Fruit fly (Drosophila melanogaster) whole organism, adult: ENCODE measurements around the gene Or85c.

Source experiments
- CG11617 ChIP-seq: fragments of 200-800 bp; sonication (Bioruptor generic); optimal IDR thresholded peaks from 2 replicates; lab custom pipeline; 2017; ENCODE audit warnings: mild to moderate bottlenecking, missing biosample characterization, missing genetic modification reagents, missing genetic modification characterization
- CG12768 ChIP-seq: fragments of 200-800 bp; sonication (Bioruptor generic); optimal IDR thresholded peaks from 2 replicates; lab custom pipeline; 2017; ENCODE audit warnings: missing biosample characterization, missing genetic modification characterization, mild to moderate bottlenecking, moderate library complexity, missing genetic modification reagents
- CG14711 ChIP-seq: fragments of 200-800 bp; sonication (Bioruptor generic); optimal IDR thresholded peaks from 2 replicates; lab custom pipeline; 2018; ENCODE audit warnings: missing biosample characterization, mild to moderate bottlenecking, missing genetic modification characterization, moderate library complexity
- CG1620 ChIP-seq: fragments of 200-800 bp; sonication (Bioruptor generic); optimal IDR thresholded peaks from 2 replicates; lab custom pipeline; 2016; ENCODE audit warnings: missing biosample characterization, missing genetic modification characterization
- CG33017 ChIP-seq: fragments of 200-800 bp; sonication (Bioruptor generic); optimal IDR thresholded peaks from 2 replicates; lab custom pipeline; 2018; ENCODE audit warnings: missing biosample characterization, mild to moderate bottlenecking, missing genetic modification characterization, moderate library complexity
- CG5204 ChIP-seq: fragments of 200-800 bp; sonication (Bioruptor generic); optimal IDR thresholded peaks from 2 replicates; lab custom pipeline; 2016; ENCODE audit warnings: missing biosample characterization, missing genetic modification characterization
- CG7045 ChIP-seq: fragments of 200-800 bp; sonication (Bioruptor generic); optimal IDR thresholded peaks from 2 replicates; lab custom pipeline; 2017; ENCODE audit warnings: missing biosample characterization, mild to moderate bottlenecking, missing genetic modification characterization
- CG7101 ChIP-seq: fragments of 200-800 bp; sonication (Bioruptor generic); optimal IDR thresholded peaks from 2 replicates; lab custom pipeline; 2018; ENCODE audit warnings: missing biosample characterization, mild to moderate bottlenecking, missing genetic modification characterization, moderate library complexity
- Clk ChIP-seq: fragments of 200-800 bp; sonication (Bioruptor generic); optimal IDR thresholded peaks from 2 replicates; lab custom pipeline; 2017; ENCODE audit warnings: missing biosample characterization, missing genetic modification characterization
- Crg-1 ChIP-seq: fragments of 200-800 bp; sonication (Bioruptor generic); optimal IDR thresholded peaks from 2 replicates; lab custom pipeline; 2016; ENCODE audit warnings: missing biosample characterization, missing genetic modification characterization
- Hr96 ChIP-seq: fragments of 200-800 bp; sonication (Bioruptor generic); optimal IDR thresholded peaks from 2 replicates; lab custom pipeline; 2016; ENCODE audit warnings: missing biosample characterization, missing genetic modification characterization
- Mnt ChIP-seq: fragments of 200-800 bp; sonication (Bioruptor generic); optimal IDR thresholded peaks from 2 replicates; lab custom pipeline; 2016; ENCODE audit warnings: missing biosample characterization, mild to moderate bottlenecking, missing genetic modification characterization
- bab1 ChIP-seq: fragments of 200-800 bp; sonication (Bioruptor generic); optimal IDR thresholded peaks from 3 replicates; lab custom pipeline; 2019; ENCODE audit warnings: missing biosample characterization, mild to moderate bottlenecking, missing genetic modification characterization, moderate library complexity
- cic ChIP-seq: fragments of 200-800 bp; sonication (Bioruptor generic); optimal IDR thresholded peaks from 2 replicates; lab custom pipeline; 2017; ENCODE audit warnings: missing biosample characterization, mild to moderate bottlenecking, missing genetic modification characterization, moderate library complexity
- cnc ChIP-seq, 2 experiments: fragments of >200 bp; optimal IDR thresholded peaks; 2 replicates each; lab custom pipeline; 2017
- kay ChIP-seq: fragments of 200-800 bp; sonication (Bioruptor generic); peaks from one replicate; lab custom pipeline; 2016; ENCODE audit warnings: missing biosample characterization, missing genetic modification characterization, borderline replicate concordance
- ovo ChIP-seq: fragments of 200-800 bp; sonication (Bioruptor generic); optimal IDR thresholded peaks from 2 replicates; lab custom pipeline; 2016; ENCODE audit warnings: missing biosample characterization, missing genetic modification characterization
- pad ChIP-seq: fragments of 200-800 bp; sonication (Bioruptor generic); optimal IDR thresholded peaks from 3 replicates; lab custom pipeline; 2017; ENCODE audit warnings: missing biosample characterization, missing genetic modification characterization, mild to moderate bottlenecking, moderate library complexity, missing genetic modification reagents
- tj ChIP-seq: fragments of 200-800 bp; sonication (Bioruptor generic); optimal IDR thresholded peaks from 3 replicates; lab custom pipeline; 2017; ENCODE audit warnings: missing biosample characterization, mild to moderate bottlenecking, missing genetic modification characterization, moderate library complexity
- toe ChIP-seq: fragments of 200-800 bp; sonication (Bioruptor generic); optimal IDR thresholded peaks from 2 replicates; lab custom pipeline; 2016; ENCODE audit warnings: missing biosample characterization, missing genetic modification characterization

Or85c gene

DNA sequence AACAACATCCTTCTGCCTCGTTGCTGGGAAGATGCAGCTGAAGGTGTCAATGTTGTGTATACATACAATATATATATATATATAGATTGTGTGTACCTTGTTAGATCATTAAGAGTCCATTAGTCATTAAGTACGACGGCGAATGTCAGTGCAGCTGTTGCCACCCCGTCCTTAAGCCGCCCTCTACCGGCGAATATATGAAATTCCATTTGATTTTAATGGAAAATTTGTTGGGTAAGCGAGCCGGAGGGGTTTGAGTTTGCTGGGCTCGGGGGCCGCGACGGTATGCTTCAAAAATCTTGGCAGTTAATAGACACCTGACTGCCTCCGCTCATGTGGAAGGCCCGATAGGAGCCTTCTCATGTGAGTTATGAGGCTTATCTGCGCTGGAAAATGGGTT is 28.2 kb downstream of the Or85c start:
- TF ChIP-seq CG7101 (tag; lab: Kevin White, UChicago) (no peak), tj (GFP tag; lab: Kevin White, UChicago) (no peak), CG33017 (no peak), CG14711 (tag; lab: Kevin White, UChicago) (no peak), Hr96 (no peak), kay (no peak), CG1620 (GFP tag; lab: Kevin White, UChicago) (no peak), Clk (no peak), cic (GFP tag; lab: Kevin White, UChicago) (no peak), bab1 (GFP tag; lab: Kevin White, UChicago) (no peak), Mnt (no peak), toe (GFP tag; lab: Kevin White, UChicago) (no peak), CG12768 (GFP tag; lab: Kevin White, UChicago) (no peak), ovo (GFP tag; lab: Kevin White, UChicago) (no peak)

DNA sequence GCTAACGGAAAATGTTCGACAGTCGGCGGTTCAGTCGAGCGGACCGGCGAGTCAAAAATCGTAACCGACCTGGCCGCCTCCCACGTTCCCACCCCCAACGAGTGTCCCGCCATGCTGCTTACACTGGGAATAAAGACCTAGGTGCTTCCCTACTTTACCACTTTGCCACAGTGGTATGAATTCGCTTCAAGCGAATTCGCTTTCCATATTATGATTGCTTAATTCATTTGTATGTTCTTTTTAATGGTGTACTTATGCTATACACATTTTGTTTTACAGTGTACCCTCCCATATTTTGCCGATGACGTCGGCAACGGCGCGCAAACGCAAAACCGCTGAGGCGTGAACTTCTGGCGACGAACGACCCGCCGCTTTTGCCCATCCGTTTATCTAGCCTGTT is 29.9 kb downstream of the Or85c start:
- TF ChIP-seq tj (GFP tag; lab: Kevin White, UChicago), result no peak
- no peak for TF ChIP-seq cic (GFP tag; lab: Kevin White, UChicago)
- TF ChIP-seq cnc (optimal IDR thresholded peaks at IDR 0.05; lab: Kevin White, UChicago), result no peak
- TF ChIP-seq kay, result no peak
- no peak for TF ChIP-seq CG12768 (GFP tag; lab: Kevin White, UChicago)
- TF ChIP-seq toe (GFP tag; lab: Kevin White, UChicago), result no peak
- no peak for TF ChIP-seq CG14711 (tag; lab: Kevin White, UChicago)
- TF ChIP-seq Crg-1 (GFP tag; lab: Kevin White, UChicago), result no peak
- no peak for TF ChIP-seq pad (GFP tag; lab: Kevin White, UChicago)
- no peak for TF ChIP-seq CG33017
- no peak for TF ChIP-seq ovo (GFP tag; lab: Kevin White, UChicago)
- no peak for TF ChIP-seq CG7101 (tag; lab: Kevin White, UChicago)
- TF ChIP-seq CG11617, result no peak
- no peak for TF ChIP-seq bab1 (GFP tag; lab: Kevin White, UChicago)
- TF ChIP-seq CG5204, result no peak
- no peak for TF ChIP-seq CG1620 (GFP tag; lab: Kevin White, UChicago)
- TF ChIP-seq Hr96, result no peak

DNA sequence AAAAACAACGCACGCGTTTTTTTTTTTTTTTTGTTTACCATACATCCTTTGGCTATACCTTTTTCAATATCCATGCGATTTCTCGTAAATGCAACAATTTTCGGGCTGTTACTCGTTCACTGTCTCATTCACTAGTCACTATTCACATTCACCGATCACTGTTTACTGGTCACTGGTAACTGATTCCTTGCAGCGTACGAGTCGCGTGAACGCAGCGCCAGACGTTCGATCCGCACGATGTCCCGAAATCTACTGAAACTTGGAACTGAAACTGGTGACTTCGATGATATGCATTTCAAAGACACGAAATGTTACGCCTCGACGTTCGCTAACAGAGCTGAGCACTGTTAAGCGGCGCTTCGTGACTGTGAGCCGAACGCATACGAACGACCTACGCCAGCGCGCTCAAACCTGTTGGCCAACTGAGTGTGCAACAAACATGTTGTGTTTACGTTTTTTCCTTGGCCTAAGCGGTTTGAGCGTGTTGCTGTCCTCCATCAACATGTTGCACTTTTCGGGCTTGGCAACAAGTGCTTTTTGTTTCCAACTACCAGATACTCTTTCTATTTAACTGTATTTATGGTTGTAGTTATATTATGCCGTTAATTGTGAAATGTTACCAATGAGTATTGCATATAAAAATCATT is 35.3 kb downstream of the Or85c start, which contains the start of gene CG45263:
Gene CG45263, minus strand, starts transcription at position 257 of the 647 bp plus-strand sequence.
- no peak for TF ChIP-seq cic (GFP tag; lab: Kevin White, UChicago)
- TF ChIP-seq CG7045 (GFP tag; lab: Kevin White, UChicago), result peak; percentile 19
- TF ChIP-seq kay, result peak; percentile 21
- no peak for TF ChIP-seq CG5204
- TF ChIP-seq pad (GFP tag; lab: Kevin White, UChicago), result no peak
- TF ChIP-seq ovo (GFP tag; lab: Kevin White, UChicago), result no peak
- no peak for TF ChIP-seq CG11617
- no peak for TF ChIP-seq bab1 (GFP tag; lab: Kevin White, UChicago)
- TF ChIP-seq tj (GFP tag; lab: Kevin White, UChicago), result no peak

DNA sequence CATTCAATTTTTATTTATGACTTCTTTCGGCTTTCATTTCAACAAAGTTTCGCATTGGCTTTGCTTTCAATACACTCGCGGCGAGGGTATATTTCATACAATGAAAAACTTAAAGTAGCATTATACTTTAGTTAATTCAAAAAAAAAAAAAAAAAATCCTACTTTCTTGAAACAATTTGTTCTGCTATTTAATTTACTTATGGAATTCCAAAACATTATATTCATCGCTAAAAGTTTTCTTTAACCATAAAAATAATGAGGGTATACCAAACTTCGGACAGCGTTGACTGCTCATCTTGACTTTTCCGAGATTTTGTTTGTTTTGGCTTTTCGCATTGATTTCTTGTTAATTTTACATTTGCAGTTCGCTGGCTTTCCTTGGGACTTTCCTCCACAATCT is 42.3 kb downstream of the Or85c start:
- TF ChIP-seq CG1620 (GFP tag; lab: Kevin White, UChicago) (no peak), pad (GFP tag; lab: Kevin White, UChicago) (no peak), kay (no peak), CG7045 (GFP tag; lab: Kevin White, UChicago) (no peak), ovo (GFP tag; lab: Kevin White, UChicago) (no peak), CG5204 (no peak), cnc (optimal IDR thresholded peaks at IDR 0.05; lab: Kevin White, UChicago) (no peak), CG33017 (no peak), CG12768 (GFP tag; lab: Kevin White, UChicago) (no peak), CG7101 (tag; lab: Kevin White, UChicago) (no peak), tj (GFP tag; lab: Kevin White, UChicago) (no peak), CG11617 (no peak), cic (GFP tag; lab: Kevin White, UChicago) (no peak), Hr96 (no peak), Crg-1 (GFP tag; lab: Kevin White, UChicago) (no peak)

DNA sequence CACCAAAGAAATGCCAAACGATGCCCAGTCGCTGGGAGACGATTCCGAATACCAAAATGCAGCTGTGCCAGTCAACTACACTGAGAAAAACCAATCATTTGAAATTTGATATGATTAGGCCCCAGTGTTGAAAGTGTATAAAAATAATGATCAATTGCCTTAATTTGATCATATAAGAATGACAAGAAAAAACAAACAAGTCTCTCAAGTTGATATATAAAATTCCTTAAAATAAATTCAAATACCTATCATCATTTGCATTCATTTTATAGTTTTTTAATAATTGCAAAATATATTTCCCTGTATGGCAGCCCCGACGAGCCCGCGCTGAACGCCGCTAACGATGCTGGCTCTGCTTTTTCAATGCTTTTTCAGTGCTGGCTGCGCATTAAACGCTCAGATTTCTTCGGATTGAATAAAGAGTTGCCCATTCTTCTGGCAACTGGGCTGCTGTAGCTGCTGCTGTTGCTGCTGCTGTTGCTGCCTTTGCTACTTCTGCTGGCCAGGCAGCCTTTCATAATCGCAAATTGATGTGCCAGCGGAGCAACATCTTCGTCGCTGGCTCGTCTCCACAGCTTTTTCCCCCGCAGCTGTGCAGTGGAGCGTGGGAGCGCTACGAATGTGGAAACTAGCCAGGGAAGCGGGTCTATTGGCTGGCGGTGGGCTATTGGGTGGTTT is 43.0 kb downstream of the Or85c start:
- TF ChIP-seq CG7045 (GFP tag; lab: Kevin White, UChicago), result no peak
- no peak for TF ChIP-seq kay
- TF ChIP-seq Hr96, result no peak
- TF ChIP-seq toe (GFP tag; lab: Kevin White, UChicago), result no peak
- no peak for TF ChIP-seq CG11617
- no peak for TF ChIP-seq ovo (GFP tag; lab: Kevin White, UChicago)
- TF ChIP-seq CG5204, result no peak
- no peak for TF ChIP-seq Clk
- TF ChIP-seq Crg-1 (GFP tag; lab: Kevin White, UChicago), result no peak
- TF ChIP-seq bab1 (GFP tag; lab: Kevin White, UChicago), result no peak
- no peak for TF ChIP-seq pad (GFP tag; lab: Kevin White, UChicago)
- TF ChIP-seq CG12768 (GFP tag; lab: Kevin White, UChicago), result no peak
- no peak for TF ChIP-seq CG33017
- no peak for TF ChIP-seq cnc (optimal IDR thresholded peaks at IDR 0.05; lab: Kevin White, UChicago)

DNA sequence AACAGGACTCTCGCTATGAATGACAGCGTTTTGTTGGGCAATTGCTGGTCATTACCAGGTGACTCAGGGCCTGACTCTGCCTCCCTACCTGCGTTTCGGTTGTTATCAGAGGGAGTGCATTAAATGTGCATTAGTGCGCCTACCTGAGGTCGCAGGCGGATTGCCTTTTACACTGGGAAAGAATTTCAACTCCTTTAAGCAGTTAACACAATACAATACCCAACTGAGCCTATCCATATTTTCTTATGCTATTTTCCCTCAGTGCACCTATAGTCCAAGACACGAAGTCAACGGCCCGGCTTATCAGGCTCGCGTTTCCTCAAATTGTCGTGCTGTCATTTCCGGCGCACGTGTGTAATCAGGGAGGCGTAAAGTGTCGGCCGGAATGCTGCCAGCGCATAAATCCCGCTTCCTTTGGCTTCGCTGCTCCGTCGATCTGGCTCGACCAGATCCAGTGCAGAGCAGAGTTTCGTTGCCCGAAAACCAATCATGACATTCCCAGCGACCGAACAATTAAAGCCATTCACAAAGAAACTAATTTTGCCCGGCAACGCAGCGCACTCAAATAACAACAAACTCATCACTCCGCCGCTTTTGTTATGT is 44.9 kb downstream of the Or85c start:
- TF ChIP-seq Mnt (no peak), kay (no peak)
